Worm (Caenorhabditis elegans) whole organism, L2 larva: ENCODE measurements around the gene tofu-6.

Source experiments
- egl-27 ChIP-seq: sonication (generic microtip); optimal IDR thresholded peaks from 3 replicates; lab custom pipeline; 2017; ENCODE audit warnings: missing biosample characterization, missing genetic modification reagents, missing genetic modification characterization
- lsy-2 ChIP-seq, 2 experiments: fragments of 150-350 bp in 1 of 2; sonication (generic microtip) in 1 of 2; optimal IDR thresholded peaks; 2 replicates each; lab custom pipeline; 2014 to 2017; ENCODE audit warnings: missing biosample characterization in 2 of 2, missing genetic modification characterization in 2 of 2

- TF ChIP-seq lsy-2 (tag; optimal IDR thresholded peaks at IDR 0.05; lab: Kevin White, UChicago) (no peak), egl-27 (tag; lab: Kevin White, UChicago) (no peak)
Observed at ce11 chrII:5465729-5466408, 44.8 kb downstream of the tofu-6 start, which contains the start of gene clr-1.
